Worm (Caenorhabditis elegans) whole organism, young adult: Measurements from ENCODE around the gene gpa-4.

Experiments used
- B0019.2 ChIP-seq: fragments of 200-800 bp; sonication (Bioruptor generic); conservative IDR thresholded peaks from 2 replicates; pipeline ENCODE4 v1.3.6; 2022; ENCODE audit warnings: missing genetic modification reagents, missing genetic modification characterization, missing compliant biosample characterization
- bed-1 ChIP-seq: fragments of 200-800 bp; sonication (Bioruptor generic); IDR thresholded peaks from 2 replicates; pipeline ENCODE4 v1.3.6; 2022; ENCODE audit warnings: missing genetic modification reagents, missing genetic modification characterization, missing compliant biosample characterization
- nhr-120 ChIP-seq: fragments of 200-800 bp; sonication (Bioruptor generic); IDR thresholded peaks from 2 replicates; pipeline ENCODE4 v1.3.6; 2022; ENCODE audit warnings: missing genetic modification characterization, missing compliant biosample characterization
- snpc-3.4 ChIP-seq: sonication (generic microtip); optimal IDR thresholded peaks from 2 replicates; lab custom pipeline; 2017; ENCODE audit warnings: missing genetic modification characterization, mild to moderate bottlenecking, missing compliant biosample characterization, antibody characterized with exemption, moderate library complexity, missing genotype, missing genetic modification reagents
- ztf-22 ChIP-seq: fragments of 200-800 bp; sonication (Bioruptor generic); optimal IDR thresholded peaks from 2 replicates; lab custom pipeline; 2018; ENCODE audit warnings: mild to moderate bottlenecking, missing genetic modification characterization, moderate library complexity, missing compliant biosample characterization

DNA sequence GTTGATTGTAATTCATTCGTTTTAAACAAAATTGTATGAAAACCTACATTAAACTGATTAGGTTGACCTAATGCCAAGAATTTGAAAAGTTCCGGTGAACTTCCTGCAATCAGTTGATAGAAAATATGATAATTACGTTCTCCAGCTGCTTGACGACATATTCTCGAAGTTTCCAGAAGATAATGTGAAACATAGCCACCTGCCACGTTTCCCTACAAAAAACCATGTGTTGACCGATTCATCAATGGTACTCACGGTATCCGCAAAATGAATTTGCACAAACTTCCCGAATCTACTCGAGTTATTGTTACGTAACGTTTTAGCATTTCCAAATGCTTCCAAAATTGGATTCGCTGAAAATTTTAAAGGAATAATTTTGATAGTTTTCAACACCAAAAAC, 36.9 kb downstream of the gpa-4 start:
- TF ChIP-seq bed-1 (GFP tag; lab: Robert Waterston, UW) = no peak
- no peak for TF ChIP-seq B0019.2 (GFP tag; lab: Robert Waterston, UW)
- no peak for TF ChIP-seq snpc-3.4 (tag; lab: Kevin White, UChicago)
- no peak for TF ChIP-seq nhr-120 (GFP tag; lab: Robert Waterston, UW)
- no peak for TF ChIP-seq ztf-22 (GFP tag; lab: Kevin White, UChicago)
